Worm (Caenorhabditis elegans): ENCODE measurements around the gene srbc-32.
A peak's percentile ranks its signal among the peaks of the same experiment; 100 is the strongest.

DNA sequence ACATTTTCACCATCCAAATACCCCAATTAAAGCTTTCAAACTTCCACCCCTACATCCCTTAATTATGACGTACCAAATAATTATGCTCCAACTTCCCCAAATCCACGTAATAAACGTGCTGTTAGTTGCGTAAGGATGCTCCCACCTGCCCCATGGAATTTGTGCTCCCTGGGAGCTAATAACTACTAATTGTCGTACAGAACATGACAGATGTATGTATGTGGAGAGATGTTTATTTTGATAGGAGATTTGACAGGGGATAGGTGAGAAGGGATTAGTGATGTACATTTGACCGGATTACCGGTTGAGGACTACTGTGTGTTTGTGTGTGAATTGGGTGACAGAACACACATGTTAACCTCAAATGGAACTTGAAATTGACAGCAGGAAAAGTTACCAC, 36.9 kb downstream of the srbc-32 start:
- TF ChIP-seq ztf-11 (tag; optimal IDR thresholded peaks at IDR 0.05): no peak
- no peak for TF ChIP-seq ces-1 (GFP tag; optimal IDR thresholded peaks at IDR 0.05)
- no peak for TF ChIP-seq snpc-4 (tag; optimal IDR thresholded peaks at IDR 0.05)
- TF ChIP-seq ceh-83 (GFP tag; optimal IDR thresholded peaks at IDR 0.05): no peak
- TF ChIP-seq unc-39 (tag; optimal IDR thresholded peaks at IDR 0.05): no peak
- no peak for TF ChIP-seq pha-4 (tag; optimal IDR thresholded peaks at IDR 0.05)
- TF ChIP-seq blmp-1 (tag; optimal IDR thresholded peaks at IDR 0.05): no peak
- peak; percentile 62 for TF ChIP-seq zip-8 (tag; optimal IDR thresholded peaks at IDR 0.05)
- no peak for TF ChIP-seq lsy-2 (tag; optimal IDR thresholded peaks at IDR 0.05)

Data from whole organism, mixed stage, embryonic.